Worm (Caenorhabditis elegans) whole organism, L3 larva: ENCODE data around the gene cec-3.

Experiments
- ZK546.5 ChIP-seq: sonication (generic microtip); optimal IDR thresholded peaks from 2 replicates; lab custom pipeline; 2017; ENCODE audit warnings: missing biosample characterization, missing genetic modification characterization
- aly-2 ChIP-seq: fragments of 150-350 bp; optimal IDR thresholded peaks from 2 replicates; lab custom pipeline; 2014; ENCODE audit warnings: missing biosample characterization, missing genetic modification characterization
- ama-1 ChIP-seq: fragments of 150-350 bp; optimal IDR thresholded peaks from 2 replicates; lab custom pipeline; 2018
- ceh-16 ChIP-seq: sonication (generic microtip); optimal IDR thresholded peaks from 2 replicates; lab custom pipeline; 2017; ENCODE audit warnings: missing biosample characterization, missing genetic modification characterization
- ceh-28 ChIP-seq: fragments of 150-350 bp; optimal IDR thresholded peaks from 2 replicates; lab custom pipeline; 2014; ENCODE audit warnings: missing biosample characterization, missing genetic modification reagents, missing genetic modification characterization
- ceh-82 ChIP-seq: fragments of 150-350 bp; optimal IDR thresholded peaks from 2 replicates; lab custom pipeline; 2014; ENCODE audit warnings: missing biosample characterization, missing genetic modification characterization
- ceh-9 ChIP-seq: sonication (generic microtip); optimal IDR thresholded peaks from 2 replicates; lab custom pipeline; 2018; ENCODE audit warnings: missing biosample characterization, missing genetic modification characterization
- daf-12 ChIP-seq: fragments of 150-350 bp; optimal IDR thresholded peaks from 2 replicates; lab custom pipeline; 2014; ENCODE audit warnings: missing biosample characterization, missing genetic modification reagents, missing genetic modification characterization
- egl-27 ChIP-seq: sonication (generic microtip); optimal IDR thresholded peaks from 4 replicates; lab custom pipeline; 2017; ENCODE audit warnings: missing biosample characterization, missing genetic modification reagents, missing genetic modification characterization
- egl-5 ChIP-seq: fragments of 150-350 bp; optimal IDR thresholded peaks from 2 replicates; lab custom pipeline; 2017; ENCODE audit warnings: missing biosample characterization, missing genetic modification reagents, missing genetic modification characterization, inconsistent platforms
- elt-1 ChIP-seq: fragments of 150-350 bp; optimal IDR thresholded peaks from 2 replicates; lab custom pipeline; 2014; ENCODE audit warnings: missing biosample characterization, missing genetic modification characterization
- elt-2 ChIP-seq: sonication (generic microtip); optimal IDR thresholded peaks from 2 replicates; lab custom pipeline; 2016; ENCODE audit warnings: missing genetic modification reagents, mild to moderate bottlenecking, missing genetic modification characterization, missing compliant biosample characterization
- eor-1 ChIP-seq, 2 experiments: fragments of 150-350 bp; optimal IDR thresholded peaks; 2 replicates each; lab custom pipeline; 2014 to 2018; ENCODE audit warnings: missing biosample characterization in 2 of 2, missing genetic modification characterization in 2 of 2
- fkh-10 ChIP-seq: sonication (generic microtip); optimal IDR thresholded peaks from 2 replicates; lab custom pipeline; 2017; ENCODE audit warnings: missing biosample characterization, missing genetic modification reagents, missing genetic modification characterization
- fos-1 ChIP-seq: fragments of 150-350 bp; optimal IDR thresholded peaks from 2 replicates; lab custom pipeline; 2014; ENCODE audit warnings: missing biosample characterization, missing genetic modification characterization
- hmg-11 ChIP-seq: sonication (generic microtip); optimal IDR thresholded peaks from 2 replicates; lab custom pipeline; 2016; ENCODE audit warnings: missing genetic modification characterization, missing compliant biosample characterization
- jun-1 ChIP-seq: fragments of 150-350 bp; optimal IDR thresholded peaks from 2 replicates; lab custom pipeline; 2014; ENCODE audit warnings: missing biosample characterization, missing genetic modification reagents, missing genetic modification characterization
- lin-15B ChIP-seq: fragments of 150-350 bp; optimal IDR thresholded peaks from 2 replicates; lab custom pipeline; 2014; ENCODE audit warnings: missing biosample characterization, missing genetic modification characterization
- lin-39 ChIP-seq: fragments of 150-350 bp; optimal IDR thresholded peaks from 2 replicates; lab custom pipeline; 2018; ENCODE audit warnings: missing biosample characterization, missing genetic modification reagents, missing genetic modification characterization
- mml-1 ChIP-seq: fragments of 150-350 bp; sonication (generic microtip); optimal IDR thresholded peaks from 3 replicates; lab custom pipeline; 2014; ENCODE audit warnings: missing biosample characterization, missing genetic modification characterization
- nfya-1 ChIP-seq: sonication (generic microtip); optimal IDR thresholded peaks from 2 replicates; lab custom pipeline; 2017; ENCODE audit warnings: missing genetic modification characterization, mild to moderate bottlenecking, missing compliant biosample characterization, antibody characterized with exemption, moderate library complexity; ENCODE audit not compliant: insufficient read depth
- nhr-11 ChIP-seq: fragments of 150-350 bp; optimal IDR thresholded peaks from 2 replicates; lab custom pipeline; 2014; ENCODE audit warnings: missing biosample characterization, missing genetic modification characterization
- nhr-12 ChIP-seq: fragments of 150-350 bp; optimal IDR thresholded peaks from 2 replicates; lab custom pipeline; 2014; ENCODE audit warnings: missing biosample characterization, missing genetic modification characterization
- nhr-237 ChIP-seq: fragments of 150-350 bp; optimal IDR thresholded peaks from 2 replicates; lab custom pipeline; 2014; ENCODE audit warnings: missing biosample characterization, missing genetic modification characterization
- nhr-28 ChIP-seq: fragments of 150-350 bp; optimal IDR thresholded peaks from 2 replicates; lab custom pipeline; 2014; ENCODE audit warnings: missing biosample characterization, missing genetic modification characterization
- nhr-43 ChIP-seq: sonication (generic microtip); optimal IDR thresholded peaks from 2 replicates; lab custom pipeline; 2016; ENCODE audit warnings: mild to moderate bottlenecking, missing genetic modification characterization, missing compliant biosample characterization; ENCODE audit not compliant: poor library complexity, severe bottlenecking
- nhr-67 ChIP-seq: fragments of 150-350 bp; optimal IDR thresholded peaks from 2 replicates; lab custom pipeline; 2014; ENCODE audit warnings: missing biosample characterization, missing genetic modification characterization
- nhr-76 ChIP-seq: fragments of 150-350 bp; sonication (generic microtip); optimal IDR thresholded peaks from 5 replicates; lab custom pipeline; 2014; ENCODE audit warnings: missing biosample characterization, missing genetic modification characterization
- nhr-77 ChIP-seq: fragments of 150-350 bp; optimal IDR thresholded peaks from 2 replicates; lab custom pipeline; 2014; ENCODE audit warnings: missing biosample characterization, missing genetic modification characterization
- pha-4 ChIP-seq: fragments of 150-350 bp; optimal IDR thresholded peaks from 2 replicates; lab custom pipeline; 2014; ENCODE audit warnings: missing biosample characterization, missing genetic modification reagents, missing genetic modification characterization
- tbx-2 ChIP-seq: sonication (generic microtip); optimal IDR thresholded peaks from 2 replicates; lab custom pipeline; 2016; ENCODE audit warnings: mild to moderate bottlenecking, missing genetic modification characterization, missing compliant biosample characterization
- unc-39 ChIP-seq: sonication (generic microtip); optimal IDR thresholded peaks from 4 replicates; lab custom pipeline; 2017; ENCODE audit warnings: missing biosample characterization, missing genetic modification characterization
- zag-1 ChIP-seq: fragments of 150-350 bp; optimal IDR thresholded peaks from 2 replicates; lab custom pipeline; 2014; ENCODE audit warnings: missing biosample characterization, missing genetic modification characterization
- ztf-11 ChIP-seq: fragments of 150-350 bp; optimal IDR thresholded peaks from 2 replicates; lab custom pipeline; 2014; ENCODE audit warnings: missing biosample characterization, missing genetic modification characterization

The cec-3 gene

ce11 chrII:7819359-7819758 lies 38.0 kb downstream of the cec-3 start:
- TF ChIP-seq ztf-11 (tag; lab: Kevin White, UChicago) (no peak), jun-1 (tag; lab: Kevin White, UChicago) (no peak), zag-1 (tag; lab: Kevin White, UChicago) (no peak), nhr-76 (tag; lab: Kevin White, UChicago) (no peak), lin-39 (tag; lab: Kevin White, UChicago) (no peak), nhr-77 (tag; lab: Kevin White, UChicago) (no peak), eor-1 (tag; optimal IDR thresholded peaks at IDR 0.05; lab: Kevin White, UChicago) (no peak), nhr-28 (tag; lab: Kevin White, UChicago) (no peak), egl-5 (tag; lab: Kevin White, UChicago) (no peak), ZK546.5 (no peak), ceh-16 (tag; lab: Kevin White, UChicago) (no peak), fkh-10 (GFP tag; lab: Kevin White, UChicago) (no peak), daf-12 (no peak)
- TF ChIP-seq, all 47 proteins: peak for 0

- TF ChIP-seq ceh-9 (tag; lab: Kevin White, UChicago), result no peak
- TF ChIP-seq eor-1 (tag; optimal IDR thresholded peaks at IDR 0.05; lab: Kevin White, UChicago), result no peak
- TF ChIP-seq ceh-82, result no peak
These were observed 39.8 kb downstream of the cec-3 start for ce11 chrII:7817580-7817979.

ce11 chrII:7816163-7816776 lies 41.1 kb downstream of the cec-3 start, which contains the start of gene cki-2:
cki-2 (plus strand) TSS chrII:7816499.
- TF ChIP-seq aly-2, result no peak
- TF ChIP-seq fkh-10 (GFP tag; lab: Kevin White, UChicago), result no peak
- peak; percentile 13 for TF ChIP-seq pha-4 (tag; lab: Kevin White, UChicago)
- TF ChIP-seq fos-1 (tag; lab: Kevin White, UChicago), result no peak
- TF ChIP-seq nhr-67 (tag; lab: Kevin White, UChicago), result no peak
- no peak for TF ChIP-seq ceh-16 (tag; lab: Kevin White, UChicago)
- TF ChIP-seq lin-15B (tag; lab: Kevin White, UChicago), result peak; percentile 25
- TF ChIP-seq nfya-1, result peak; percentile 39
- TF ChIP-seq mml-1 (tag; lab: Kevin White, UChicago), result no peak
- TF ChIP-seq nhr-28 (tag; lab: Kevin White, UChicago), result no peak
- no peak for TF ChIP-seq nhr-12
- TF ChIP-seq elt-1 (tag; lab: Kevin White, UChicago), result no peak
- no peak for TF ChIP-seq tbx-2 (tag; lab: Kevin White, UChicago)
- peak; percentile 54 for TF ChIP-seq elt-2 (tag; lab: Kevin White, UChicago)
- no peak for TF ChIP-seq daf-12
- no peak for TF ChIP-seq nhr-43 (tag; lab: Kevin White, UChicago)
- no peak for TF ChIP-seq ZK546.5

ce11 chrII:7815406-7815805 lies 42.0 kb downstream of the cec-3 start:
- TF ChIP-seq ceh-16 (tag; lab: Kevin White, UChicago) (no peak), pha-4 (tag; lab: Kevin White, UChicago) (no peak), fkh-10 (GFP tag; lab: Kevin White, UChicago) (no peak), elt-2 (tag; lab: Kevin White, UChicago) (no peak), ztf-11 (tag; lab: Kevin White, UChicago) (no peak), nhr-11 (tag; lab: Kevin White, UChicago) (no peak), aly-2 (no peak), nhr-237 (tag; lab: Kevin White, UChicago) (no peak), daf-12 (no peak), jun-1 (tag; lab: Kevin White, UChicago) (no peak), ceh-28 (tag; lab: Kevin White, UChicago) (no peak), ama-1 (no peak), mml-1 (tag; lab: Kevin White, UChicago) (no peak), zag-1 (tag; lab: Kevin White, UChicago) (no peak), egl-27 (tag; lab: Kevin White, UChicago) (no peak), hmg-11 (tag; lab: Kevin White, UChicago) (no peak), ceh-82 (no peak), nhr-67 (tag; lab: Kevin White, UChicago) (no peak), unc-39 (tag; lab: Kevin White, UChicago) (no peak), nhr-43 (tag; lab: Kevin White, UChicago) (no peak)
- TF ChIP-seq, all 47 proteins: peak for 0
